Worm (Caenorhabditis elegans) whole organism, young adult: ENCODE results near the gene Y45F3A.1.

Experiments
- C17E4.6 ChIP-seq: fragments of 200-800 bp; sonication (Bioruptor generic); IDR thresholded peaks from 2 replicates; pipeline ENCODE4 v1.3.6; 2022; ENCODE audit warnings: missing genetic modification reagents, missing genetic modification characterization, missing compliant biosample characterization
- F22D6.2 ChIP-seq: sonication (generic microtip); optimal IDR thresholded peaks from 2 replicates; lab custom pipeline; 2016; ENCODE audit warnings: mild to moderate bottlenecking, missing genetic modification characterization, missing compliant biosample characterization
- F52B5.7 ChIP-seq: sonication (generic microtip); optimal IDR thresholded peaks from 2 replicates; lab custom pipeline; 2016; ENCODE audit warnings: mild to moderate bottlenecking, missing genetic modification characterization, missing compliant biosample characterization
- F57C9.4 ChIP-seq: sonication (generic microtip); optimal IDR thresholded peaks from 2 replicates; lab custom pipeline; 2017; ENCODE audit warnings: mild to moderate bottlenecking, missing genetic modification characterization, missing compliant biosample characterization
- K11D2.4 ChIP-seq: fragments of 200-800 bp; sonication (Bioruptor generic); IDR thresholded peaks from 2 replicates; pipeline ENCODE4 v1.3.6; 2022; ENCODE audit warnings: missing genetic modification reagents, missing genetic modification characterization, missing compliant biosample characterization
- K12H6.12 ChIP-seq: fragments of 200-800 bp; sonication (Bioruptor generic); optimal IDR thresholded peaks from 2 replicates; lab custom pipeline; 2018; ENCODE audit warnings: mild to moderate bottlenecking, missing genetic modification characterization, missing compliant biosample characterization
- Y95B8A.8 ChIP-seq: fragments of 200-800 bp; sonication (Bioruptor generic); IDR thresholded peaks from 2 replicates; pipeline ENCODE4 v1.3.6; 2022; ENCODE audit warnings: missing genetic modification reagents, missing genetic modification characterization, missing compliant biosample characterization
- ama-1 ChIP-seq, 3 experiments: fragments of 150-350 bp in 1 of 3; sonication (generic microtip) in 2 of 3; optimal IDR thresholded peaks; 2 replicates each; lab custom pipeline; 2014 to 2018; ENCODE audit warnings: missing biosample characterization in 2 of 3, missing genetic modification characterization in 2 of 3, missing genetic modification reagents in 2 of 3
- aptf-2 ChIP-seq: fragments of 200-800 bp; sonication (Bioruptor generic); conservative IDR thresholded peaks from 2 replicates; pipeline ENCODE4 v1.3.6; 2022; ENCODE audit warnings: missing genetic modification reagents, missing genetic modification characterization, missing compliant biosample characterization
- attf-5 ChIP-seq: fragments of 200-800 bp; sonication (Bioruptor generic); optimal IDR thresholded peaks from 2 replicates; lab custom pipeline; 2018; ENCODE audit warnings: mild to moderate bottlenecking, missing genetic modification characterization, missing compliant biosample characterization
- cebp-1 ChIP-seq, 2 experiments: fragments of 200-800 bp in 1 of 2; sonication (Bioruptor generic) in 1 of 2; sonication (generic microtip) in 1 of 2; IDR thresholded peaks in 1 of 2; optimal IDR thresholded peaks in 1 of 2; 2 replicates each; pipeline versions ENCODE4 v1.3.6 to Lab custom; 2017 to 2022; ENCODE audit warnings: missing compliant biosample characterization in 2 of 2, missing genetic modification characterization in 2 of 2, mild to moderate bottlenecking in 1 of 2, missing genetic modification reagents in 1 of 2, moderate library complexity in 1 of 2
- ceh-40 ChIP-seq: fragments of 200-800 bp; sonication (Bioruptor generic); IDR thresholded peaks from 2 replicates; pipeline ENCODE4 v1.3.6; 2022; ENCODE audit warnings: missing genetic modification characterization, missing compliant biosample characterization
- dpl-1 ChIP-seq: fragments of 150-350 bp; optimal IDR thresholded peaks from 2 replicates; lab custom pipeline; 2014; ENCODE audit warnings: missing biosample characterization, missing genetic modification reagents, missing genetic modification characterization
- gei-17 ChIP-seq: fragments of 200-800 bp; sonication (Bioruptor generic); optimal IDR thresholded peaks from 2 replicates; lab custom pipeline; 2018; ENCODE audit warnings: mild to moderate bottlenecking, missing genetic modification characterization, missing compliant biosample characterization
- hmg-1.2 ChIP-seq: fragments of 200-800 bp; sonication (Bioruptor generic); IDR thresholded peaks from 2 replicates; pipeline ENCODE4 v1.3.6; 2022; ENCODE audit warnings: missing genetic modification reagents, missing genetic modification characterization, missing compliant biosample characterization
- hrde-1 ChIP-seq: sonication (generic microtip); optimal IDR thresholded peaks from 2 replicates; lab custom pipeline; 2016; ENCODE audit warnings: missing genetic modification characterization, mild to moderate bottlenecking, missing compliant biosample characterization, moderate library complexity, missing genotype, missing genetic modification reagents, borderline replicate concordance
- hsf-1 ChIP-seq: fragments of 200-800 bp; sonication (Bioruptor generic); IDR thresholded peaks from 2 replicates; pipeline ENCODE4 v1.3.6; 2022; ENCODE audit warnings: missing genetic modification reagents, missing genetic modification characterization, missing compliant biosample characterization
- lin-40 ChIP-seq: sonication (generic microtip); optimal IDR thresholded peaks from 2 replicates; lab custom pipeline; 2016; ENCODE audit warnings: missing genetic modification characterization, mild to moderate bottlenecking, missing compliant biosample characterization, missing genotype, missing genetic modification reagents
- lir-1 ChIP-seq: fragments of 200-800 bp; sonication (Bioruptor generic); conservative IDR thresholded peaks from 2 replicates; pipeline ENCODE4 v1.3.6; 2022; ENCODE audit warnings: missing genetic modification reagents, missing genetic modification characterization, missing compliant biosample characterization
- madf-10 ChIP-seq: sonication (generic microtip); optimal IDR thresholded peaks from 2 replicates; lab custom pipeline; 2016; ENCODE audit warnings: mild to moderate bottlenecking, missing genetic modification characterization, missing compliant biosample characterization
- madf-3 ChIP-seq: fragments of 200-800 bp; sonication (Bioruptor generic); IDR thresholded peaks from 2 replicates; pipeline ENCODE4 v1.3.6; 2022; ENCODE audit warnings: missing genetic modification reagents, missing genetic modification characterization, missing compliant biosample characterization
- madf-6 ChIP-seq: fragments of 200-800 bp; sonication (Bioruptor generic); IDR thresholded peaks from 2 replicates; pipeline ENCODE4 v1.3.6; 2022; ENCODE audit warnings: missing genetic modification reagents, missing genetic modification characterization, missing compliant biosample characterization
- mcd-1 ChIP-seq: fragments of 200-800 bp; sonication (Bioruptor generic); IDR thresholded peaks from 2 replicates; pipeline ENCODE4 v1.3.6; 2022; ENCODE audit warnings: missing genetic modification reagents, missing genetic modification characterization, missing compliant biosample characterization
- mel-28 ChIP-seq: sonication (generic microtip); optimal IDR thresholded peaks from 2 replicates; lab custom pipeline; 2016; ENCODE audit warnings: borderline replicate concordance, mild to moderate bottlenecking, missing genetic modification characterization, missing compliant biosample characterization
- mes-4 ChIP-seq: sonication (generic microtip); optimal IDR thresholded peaks from 2 replicates; lab custom pipeline; 2016; ENCODE audit warnings: missing genotype, missing genetic modification characterization, missing compliant biosample characterization
- nfya-2 ChIP-seq: fragments of 200-800 bp; sonication (Bioruptor generic); IDR thresholded peaks from 2 replicates; pipeline ENCODE4 v1.3.6; 2022; ENCODE audit warnings: missing genetic modification reagents, missing genetic modification characterization, missing compliant biosample characterization
- nhr-27 ChIP-seq: fragments of 200-800 bp; sonication (Bioruptor generic); optimal IDR thresholded peaks from 2 replicates; lab custom pipeline; 2018; ENCODE audit warnings: mild to moderate bottlenecking, missing genetic modification characterization, moderate library complexity, missing compliant biosample characterization
- pbrm-1 ChIP-seq: fragments of 200-800 bp; sonication (Bioruptor generic); IDR thresholded peaks from 2 replicates; pipeline ENCODE4 v1.3.6; 2022; ENCODE audit warnings: missing genetic modification reagents, missing genetic modification characterization, missing compliant biosample characterization
- repo-1 ChIP-seq: sonication (generic microtip); optimal IDR thresholded peaks from 2 replicates; lab custom pipeline; 2017; ENCODE audit warnings: mild to moderate bottlenecking, missing genetic modification characterization, missing compliant biosample characterization
- sdz-38 ChIP-seq: sonication (generic microtip); optimal IDR thresholded peaks from 2 replicates; lab custom pipeline; 2016; ENCODE audit warnings: missing genotype, missing genetic modification characterization, missing compliant biosample characterization
- sea-2 ChIP-seq: fragments of 200-800 bp; sonication (Bioruptor generic); IDR thresholded peaks from 2 replicates; pipeline ENCODE4 v1.3.6; 2022; ENCODE audit warnings: missing genetic modification characterization, missing compliant biosample characterization
- snpc-4 ChIP-seq, 5 experiments: fragments of 150-350 bp in 1 of 5; sonication (generic microtip) in 4 of 5; optimal IDR thresholded peaks; 2 replicates each; lab custom pipeline; 2014 to 2018; ENCODE audit warnings: missing genetic modification characterization in 5 of 5, missing biosample characterization in 3 of 5, antibody characterized with exemption in 2 of 5, mild to moderate bottlenecking in 2 of 5, missing compliant biosample characterization in 2 of 5, missing genotype in 2 of 5, moderate library complexity in 2 of 5, missing genetic modification reagents in 1 of 5
- somi-1 ChIP-seq: fragments of 200-800 bp; sonication (Bioruptor generic); optimal IDR thresholded peaks from 2 replicates; lab custom pipeline; 2018; ENCODE audit warnings: mild to moderate bottlenecking, missing genetic modification characterization, missing compliant biosample characterization
- sptf-2 ChIP-seq: fragments of 200-800 bp; sonication (Bioruptor generic); optimal IDR thresholded peaks from 2 replicates; lab custom pipeline; 2018; ENCODE audit warnings: mild to moderate bottlenecking, missing genetic modification characterization, missing compliant biosample characterization
- tbp1 ChIP-seq: fragments of 200-800 bp; sonication (Bioruptor generic); optimal IDR thresholded peaks from 2 replicates; lab custom pipeline; 2018; ENCODE audit warnings: mild to moderate bottlenecking, missing genetic modification characterization, missing compliant biosample characterization
- tlf-1 ChIP-seq: fragments of 200-800 bp; sonication (Bioruptor generic); optimal IDR thresholded peaks from 2 replicates; lab custom pipeline; 2018; ENCODE audit warnings: mild to moderate bottlenecking, missing genetic modification characterization, missing compliant biosample characterization
- zfh-2 ChIP-seq: fragments of 200-800 bp; sonication (Bioruptor generic); conservative IDR thresholded peaks from 2 replicates; pipeline ENCODE4 v1.3.6; 2022; ENCODE audit warnings: missing genetic modification reagents, missing genetic modification characterization, missing compliant biosample characterization
- zim-3 ChIP-seq: sonication (generic microtip); optimal IDR thresholded peaks from 2 replicates; lab custom pipeline; 2017; ENCODE audit warnings: mild to moderate bottlenecking, missing genetic modification characterization, moderate library complexity, missing compliant biosample characterization
- ztf-25 ChIP-seq: fragments of 200-800 bp; sonication (Bioruptor generic); IDR thresholded peaks from 2 replicates; pipeline ENCODE4 v1.3.6; 2022; ENCODE audit warnings: missing genetic modification reagents, missing genetic modification characterization, missing compliant biosample characterization
- ztf-26 ChIP-seq: sonication (generic microtip); optimal IDR thresholded peaks from 2 replicates; lab custom pipeline; 2017; ENCODE audit warnings: missing genetic modification characterization, missing compliant biosample characterization
- ztf-28 ChIP-seq: fragments of 200-800 bp; sonication (Bioruptor generic); IDR thresholded peaks from 2 replicates; pipeline ENCODE4 v1.3.6; 2022; ENCODE audit warnings: missing genetic modification reagents, missing genetic modification characterization, missing compliant biosample characterization
- ztf-3 ChIP-seq: fragments of 200-800 bp; sonication (Bioruptor generic); optimal IDR thresholded peaks from 2 replicates; lab custom pipeline; 2018; ENCODE audit warnings: mild to moderate bottlenecking, missing genetic modification characterization, missing compliant biosample characterization

Y45F3A.1 gene

DNA sequence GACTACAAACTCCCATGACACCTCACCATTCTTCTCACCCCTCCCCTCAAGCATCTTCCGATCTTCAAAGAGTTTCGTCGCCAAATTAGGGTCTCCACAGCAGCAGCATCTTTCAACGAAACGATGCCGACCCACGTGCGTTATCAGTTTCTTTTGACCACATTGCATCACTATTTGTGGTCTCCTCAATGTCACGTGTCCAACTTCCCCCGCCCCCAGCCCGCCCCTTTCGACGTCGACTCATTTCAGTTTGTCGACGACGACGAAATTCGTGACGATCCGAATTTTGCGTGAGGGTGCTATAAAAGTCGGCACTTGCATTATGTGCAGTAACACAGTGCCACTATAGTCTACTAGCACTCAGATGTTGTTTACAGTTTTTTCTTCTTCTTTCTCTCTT is 27.5 kb downstream of the Y45F3A.1 start (continued):
- TF ChIP-seq ama-1 (optimal IDR thresholded peaks at IDR 0.05; lab: Kevin White, UChicago) (peak; percentile 65), ama-1 (GFP tag; optimal IDR thresholded peaks at IDR 0.05; lab: Kevin White, UChicago) (no peak), zfh-2 (GFP tag; lab: Robert Waterston, UW) (peak; percentile 38; the same call in 1 of the 2 replicates), madf-3 (GFP tag; lab: Robert Waterston, UW) (no peak), repo-1 (tag; lab: Kevin White, UChicago) (peak; percentile 73), hsf-1 (no peak), ceh-40 (GFP tag; lab: Robert Waterston, UW) (no peak), madf-6 (GFP tag; lab: Robert Waterston, UW) (no peak), tlf-1 (peak; percentile 34), snpc-4 (GFP tag; optimal IDR thresholded peaks at IDR 0.05; lab: Kevin White, UChicago) (no peak), snpc-4 (tag; optimal IDR thresholded peaks at IDR 0.05; lab: Kevin White, UChicago) (peak in 1 of 4 experiments; percentile 0), K11D2.4 (GFP tag; lab: Robert Waterston, UW) (peak; percentile 46; the same call in 1 of the 2 replicates), gei-17 (GFP tag; lab: Kevin White, UChicago) (no peak), ztf-25 (GFP tag; lab: Robert Waterston, UW) (no peak), attf-5 (GFP tag; lab: Kevin White, UChicago) (peak; percentile 63), somi-1 (GFP tag; lab: Kevin White, UChicago) (peak; percentile 59), hmg-1.2 (GFP tag; lab: Robert Waterston, UW) (peak; percentile 36; the same call in 1 of the 2 replicates), mel-28 (no peak), madf-10 (no peak), F52B5.7 (tag; lab: Kevin White, UChicago) (no peak), K12H6.12 (no peak), sptf-2 (no peak), ztf-26 (tag; lab: Kevin White, UChicago) (peak; percentile 91), aptf-2 (GFP tag; lab: Robert Waterston, UW) (no peak), dpl-1 (no peak), nfya-2 (GFP tag; lab: Robert Waterston, UW) (no peak), sdz-38 (tag; lab: Kevin White, UChicago) (no peak), mcd-1 (GFP tag; lab: Robert Waterston, UW) (peak; percentile 64), sea-2 (no peak), ztf-3 (GFP tag; lab: Kevin White, UChicago) (peak; percentile 8), hrde-1 (no peak), pbrm-1 (peak; percentile 66), lin-40 (tag; lab: Kevin White, UChicago) (peak; percentile 7), zim-3 (no peak), Y95B8A.8 (GFP tag; lab: Robert Waterston, UW) (no peak), cebp-1 (GFP tag; IDR thresholded peaks at IDR 0.05; lab: Robert Waterston, UW) (peak; percentile 33; the same call in 1 of the 2 replicates), cebp-1 (tag; optimal IDR thresholded peaks at IDR 0.05; lab: Kevin White, UChicago) (peak; percentile 74), nhr-27 (no peak), C17E4.6 (GFP tag; lab: Robert Waterston, UW) (no peak), F22D6.2 (tag; lab: Kevin White, UChicago) (no peak), ztf-28 (no peak), lir-1 (peak; percentile 54; the same call in 1 of the 2 replicates), mes-4 (no peak), tbp1 (GFP tag; lab: Kevin White, UChicago) (peak; percentile 60), F57C9.4 (tag; lab: Kevin White, UChicago) (no peak)
